Worm (Caenorhabditis elegans) whole organism, L4/young adult: ENCODE measurements around the gene fbxb-75.

Experiments
- dao-5 ChIP-seq: sonication (generic microtip); optimal IDR thresholded peaks from 2 replicates; lab custom pipeline; 2016; ENCODE audit warnings: missing genotype, missing genetic modification characterization, moderate library complexity, missing compliant biosample characterization
- him-1 ChIP-seq: sonication (generic microtip); optimal IDR thresholded peaks from 2 replicates; lab custom pipeline; 2016; ENCODE audit warnings: missing genotype, missing genetic modification reagents, missing genetic modification characterization, missing compliant biosample characterization

DNA sequence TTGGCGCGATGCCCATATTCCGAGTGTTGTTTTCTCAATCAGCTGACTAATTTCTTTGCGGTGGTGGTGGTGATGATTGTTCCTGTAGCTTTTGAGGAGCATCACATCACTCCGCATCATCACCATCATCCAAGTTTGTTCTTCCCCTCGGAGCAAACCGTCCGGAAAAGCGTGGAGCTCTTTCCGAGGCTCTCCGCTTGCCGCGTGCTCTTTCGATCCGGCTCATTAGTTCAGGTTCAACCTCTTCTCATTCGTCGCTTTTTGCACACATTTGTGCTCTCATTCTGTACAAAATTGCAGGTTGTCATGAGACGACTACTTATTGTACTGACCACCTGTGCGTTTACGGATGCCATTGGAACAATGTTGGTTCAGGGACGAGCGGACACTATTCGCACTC is 24.2 kb upstream of the fbxb-75 start, which contains the start of gene M01H9.5:
- no peak for TF ChIP-seq him-1 (tag; lab: Kevin White, UChicago)
- TF ChIP-seq dao-5, result no peak
